Fruit fly (Drosophila melanogaster) whole organism, embryonic: ENCODE results near the gene synr.

Source experiments
- Atf6 ChIP-seq: fragments of 200-800 bp; sonication (Bioruptor generic); IDR thresholded peaks from 2 replicates; pipeline ENCODE4 v1.3.6; 2022; ENCODE audit warnings: missing biosample characterization, missing genetic modification characterization
- CG10321 ChIP-seq: fragments of 200-800 bp; sonication (Bioruptor generic); IDR thresholded peaks from 2 replicates; pipeline ENCODE4 v1.3.6; 2022; ENCODE audit warnings: missing biosample characterization, missing genetic modification characterization
- CG11695 ChIP-seq: fragments of 200-800 bp; sonication (Bioruptor generic); IDR thresholded peaks from 3 replicates; pipeline ENCODE4 v1.3.6; 2022; ENCODE audit warnings: missing biosample characterization, missing genetic modification characterization
- CG17328 ChIP-seq: fragments of 200-800 bp; sonication (Bioruptor generic); IDR thresholded peaks from 2 replicates; pipeline ENCODE4 v1.3.6; 2022; ENCODE audit warnings: missing biosample characterization, missing genetic modification characterization
- CG17568 ChIP-seq: fragments of 200-800 bp; sonication (Bioruptor generic); optimal IDR thresholded peaks from 2 replicates; lab custom pipeline; 2018; ENCODE audit warnings: missing biosample characterization, mild to moderate bottlenecking, missing genetic modification characterization, moderate library complexity
- CG18262 ChIP-seq: fragments of 200-800 bp; optimal IDR thresholded peaks from 3 replicates; lab custom pipeline; 2019; ENCODE audit warnings: missing biosample characterization, mild to moderate bottlenecking, missing genetic modification characterization, moderate library complexity
- CG2875 ChIP-seq: fragments of 200-800 bp; sonication (Bioruptor generic); optimal IDR thresholded peaks from 2 replicates; lab custom pipeline; 2017; ENCODE audit warnings: missing biosample characterization, mild to moderate bottlenecking, missing genetic modification characterization, missing genetic modification reagents
- CG3163 ChIP-seq: fragments of 200-800 bp; sonication (Bioruptor generic); optimal IDR thresholded peaks from 3 replicates; lab custom pipeline; 2016; ENCODE audit warnings: missing biosample characterization, missing genetic modification characterization
- CG34376 ChIP-seq: fragments of 200-800 bp; sonication (Bioruptor generic); optimal IDR thresholded peaks from 2 replicates; lab custom pipeline; 2018; ENCODE audit warnings: missing biosample characterization, mild to moderate bottlenecking, missing genetic modification characterization
- CG7745 ChIP-seq: fragments of 200-800 bp; sonication (Bioruptor generic); optimal IDR thresholded peaks from 2 replicates; lab custom pipeline; 2018; ENCODE audit warnings: missing biosample characterization, mild to moderate bottlenecking, missing genetic modification characterization, moderate library complexity
- CG7839 ChIP-seq: fragments of 200-800 bp; sonication (Bioruptor generic); optimal IDR thresholded peaks from 3 replicates; lab custom pipeline; 2018; ENCODE audit warnings: missing biosample characterization, mild to moderate bottlenecking, missing genetic modification characterization, moderate library complexity
- CG8924 ChIP-seq: fragments of 200-800 bp; optimal IDR thresholded peaks from 3 replicates; lab custom pipeline; 2019; ENCODE audit warnings: missing biosample characterization, mild to moderate bottlenecking, missing genetic modification characterization, moderate library complexity
- CG9817 ChIP-seq: fragments of 200-800 bp; sonication (Bioruptor generic); optimal IDR thresholded peaks from 2 replicates; lab custom pipeline; 2018; ENCODE audit warnings: missing biosample characterization, mild to moderate bottlenecking, missing genetic modification characterization, moderate library complexity
- D ChIP-seq, 2 experiments: fragments of 200-800 bp in 1 of 2; fragments of >200 bp in 1 of 2; sonication (Bioruptor generic) in 1 of 2; optimal IDR thresholded peaks; 2 replicates in 1 of 2; 3 replicates in 1 of 2; lab custom pipeline; 2017; ENCODE audit warnings: mild to moderate bottlenecking in 1 of 2, missing biosample characterization in 1 of 2, missing genetic modification characterization in 1 of 2, missing genetic modification reagents in 1 of 2
- GATAe ChIP-seq: fragments of 200-800 bp; sonication (Bioruptor generic); conservative IDR thresholded peaks from 2 replicates; pipeline ENCODE4 v1.3.6; 2022; ENCODE audit warnings: missing biosample characterization, missing genetic modification characterization
- HmgZ ChIP-seq: fragments of 200-800 bp; sonication (Bioruptor generic); optimal IDR thresholded peaks from 2 replicates; lab custom pipeline; 2018; ENCODE audit warnings: missing biosample characterization, mild to moderate bottlenecking, missing genetic modification characterization
- Kr ChIP-seq: fragments of 200-800 bp; sonication (Bioruptor generic); optimal IDR thresholded peaks from 2 replicates; lab custom pipeline; 2017; ENCODE audit warnings: missing biosample characterization, mild to moderate bottlenecking, missing genetic modification characterization
- Med ChIP-seq: fragments of 200-800 bp; sonication (Bioruptor generic); peaks from one replicate; lab custom pipeline; 2016; ENCODE audit warnings: missing biosample characterization, missing genetic modification characterization, mild to moderate bottlenecking, inconsistent platforms, moderate library complexity
- Nf-YB ChIP-seq: fragments of 200-800 bp; sonication (Bioruptor generic); optimal IDR thresholded peaks from 3 replicates; lab custom pipeline; 2019; ENCODE audit warnings: missing biosample characterization, mild to moderate bottlenecking, missing genetic modification characterization, moderate library complexity
- Sox100B ChIP-seq: fragments of 200-800 bp; sonication (Bioruptor generic); optimal IDR thresholded peaks from 3 replicates; lab custom pipeline; 2018; ENCODE audit warnings: missing biosample characterization, mild to moderate bottlenecking, missing genetic modification characterization
- Spps ChIP-seq: fragments of 200-800 bp; sonication (Bioruptor generic); optimal IDR thresholded peaks from 2 replicates; lab custom pipeline; 2018; ENCODE audit warnings: missing biosample characterization, mild to moderate bottlenecking, missing genetic modification characterization
- Xrp1 ChIP-seq: fragments of 200-800 bp; sonication (Bioruptor generic); IDR thresholded peaks from 2 replicates; pipeline ENCODE4 v1.3.6; 2022; ENCODE audit warnings: missing biosample characterization, missing genetic modification characterization
- corto ChIP-seq: fragments of 200-800 bp; sonication (Bioruptor generic); optimal IDR thresholded peaks from 2 replicates; lab custom pipeline; 2016; ENCODE audit warnings: missing biosample characterization, mild to moderate bottlenecking, missing genetic modification characterization, moderate library complexity
- esg ChIP-seq: fragments of 200-800 bp; sonication (Bioruptor generic); conservative IDR thresholded peaks from 2 replicates; pipeline ENCODE4 v1.3.6; 2022; ENCODE audit warnings: missing biosample characterization, missing genetic modification characterization
- eyg ChIP-seq: fragments of 200-800 bp; sonication (Bioruptor generic); optimal IDR thresholded peaks from 3 replicates; lab custom pipeline; 2016; ENCODE audit warnings: missing biosample characterization, missing genetic modification characterization
- grn ChIP-seq: fragments of 200-800 bp; sonication (Bioruptor generic); optimal IDR thresholded peaks from 3 replicates; lab custom pipeline; 2017; ENCODE audit warnings: missing biosample characterization, missing genetic modification characterization
- hb ChIP-seq: fragments of 200-800 bp; sonication (Bioruptor generic); IDR thresholded peaks from 3 replicates; pipeline ENCODE4 v1.3.6; 2022; ENCODE audit warnings: missing biosample characterization, missing genetic modification characterization; ENCODE audit not compliant: partially characterized antibody
- lilli ChIP-seq: fragments of 200-800 bp; sonication (Bioruptor generic); optimal IDR thresholded peaks from 3 replicates; lab custom pipeline; 2016; ENCODE audit warnings: missing biosample characterization, missing genetic modification characterization
- mam ChIP-seq: fragments of 200-800 bp; sonication (Bioruptor generic); optimal IDR thresholded peaks from 3 replicates; lab custom pipeline; 2016; ENCODE audit warnings: missing biosample characterization, missing genetic modification characterization
- mirr ChIP-seq: fragments of 200-800 bp; sonication (Bioruptor generic); optimal IDR thresholded peaks from 3 replicates; lab custom pipeline; 2018; ENCODE audit warnings: missing biosample characterization, mild to moderate bottlenecking, missing genetic modification characterization
- nmo ChIP-seq: fragments of 200-800 bp; sonication (Bioruptor generic); optimal IDR thresholded peaks from 2 replicates; lab custom pipeline; 2018; ENCODE audit warnings: missing biosample characterization, mild to moderate bottlenecking, missing genetic modification characterization, moderate library complexity
- onecut ChIP-seq: fragments of 200-800 bp; sonication (Bioruptor generic); IDR thresholded peaks from 2 replicates; pipeline ENCODE4 v1.3.6; 2022; ENCODE audit warnings: missing biosample characterization, missing genetic modification characterization
- peb ChIP-seq: fragments of 200-800 bp; sonication (Bioruptor generic); IDR thresholded peaks from 2 replicates; pipeline ENCODE4 v1.3.6; 2022; ENCODE audit warnings: missing biosample characterization, missing genetic modification characterization
- prd ChIP-seq, 3 experiments: fragments of >200 bp in 2 of 3; fragments of 200-800 bp in 1 of 3; sonication (Bioruptor generic) in 1 of 3; optimal IDR thresholded peaks in 2 of 3; IDR thresholded peaks in 1 of 3; 2 replicates in 2 of 3; 3 replicates in 1 of 3; pipeline versions ENCODE4 v1.3.6 to Lab custom; 2017 to 2022; ENCODE audit warnings: missing biosample characterization in 1 of 3, missing genetic modification characterization in 1 of 3
- rib ChIP-seq: fragments of 200-800 bp; sonication (Bioruptor generic); IDR thresholded peaks from 2 replicates; pipeline ENCODE4 v1.3.6; 2022; ENCODE audit warnings: missing biosample characterization, missing genetic modification characterization
- sd ChIP-seq: fragments of 200-800 bp; sonication (Bioruptor generic); optimal IDR thresholded peaks from 3 replicates; lab custom pipeline; 2018; ENCODE audit warnings: missing biosample characterization, mild to moderate bottlenecking, missing genetic modification characterization, moderate library complexity
- wor ChIP-seq: fragments of 200-800 bp; sonication (Bioruptor generic); IDR thresholded peaks from 2 replicates; pipeline ENCODE4 v1.3.6; 2022; ENCODE audit warnings: missing biosample characterization, missing genetic modification characterization

Gene synr

dm6 chr2L:4893612-4894011 is 48.9 kb upstream of the synr start (continued):
- no peak for TF ChIP-seq hb (GFP tag; lab: Robert Waterston, UW)
- no peak for TF ChIP-seq CG34376 (GFP tag; lab: Kevin White, UChicago)
- no peak for TF ChIP-seq CG9817 (tag; lab: Kevin White, UChicago)
- no peak for TF ChIP-seq CG10321 (GFP tag; lab: Robert Waterston, UW)
- no peak for TF ChIP-seq CG3163
- no peak for TF ChIP-seq CG7745 (tag; lab: Kevin White, UChicago)
- no peak for TF ChIP-seq rib (GFP tag; lab: Robert Waterston, UW)
- no peak for TF ChIP-seq eyg (GFP tag; lab: Kevin White, UChicago)
- peak; percentile 9 for TF ChIP-seq sd (tag; lab: Kevin White, UChicago)
- TF ChIP-seq corto (GFP tag; lab: Kevin White, UChicago), result no peak
- no peak for TF ChIP-seq CG17328
- TF ChIP-seq onecut (GFP tag; lab: Robert Waterston, UW), result no peak
- TF ChIP-seq mirr (GFP tag; lab: Kevin White, UChicago), result peak; percentile 30
- no peak for TF ChIP-seq CG18262 (tag; lab: Kevin White, UChicago)
- no peak for TF ChIP-seq D (optimal IDR thresholded peaks at IDR 0.05; lab: Kevin White, UChicago)
- no peak for TF ChIP-seq D (GFP tag; optimal IDR thresholded peaks at IDR 0.05; lab: Kevin White, UChicago)
- no peak for TF ChIP-seq peb
- TF ChIP-seq lilli (GFP tag; lab: Kevin White, UChicago), result no peak
- no peak for TF ChIP-seq CG8924 (tag; lab: Kevin White, UChicago)
- TF ChIP-seq wor (GFP tag; lab: Robert Waterston, UW), result no peak
- TF ChIP-seq grn (GFP tag; lab: Kevin White, UChicago), result peak; percentile 81
- TF ChIP-seq CG7839 (tag; lab: Kevin White, UChicago), result no peak
- no peak for TF ChIP-seq Spps
- no peak for TF ChIP-seq Kr (GFP tag; lab: Kevin White, UChicago)
- TF ChIP-seq Sox100B (GFP tag; lab: Kevin White, UChicago), result no peak
- no peak for TF ChIP-seq prd (optimal IDR thresholded peaks at IDR 0.05; lab: Kevin White, UChicago)
- no peak for TF ChIP-seq prd (GFP tag; IDR thresholded peaks at IDR 0.05; lab: Robert Waterston, UW)
- TF ChIP-seq HmgZ (tag; lab: Kevin White, UChicago), result no peak
- TF ChIP-seq mam (GFP tag; lab: Kevin White, UChicago), result no peak
- no peak for TF ChIP-seq Xrp1 (GFP tag; lab: Robert Waterston, UW)
- TF ChIP-seq nmo (GFP tag; lab: Kevin White, UChicago), result no peak
- no peak for TF ChIP-seq CG11695
- TF ChIP-seq CG17568 (GFP tag; lab: Kevin White, UChicago), result no peak
- no peak for TF ChIP-seq esg
- no peak for TF ChIP-seq CG2875 (GFP tag; lab: Kevin White, UChicago)
- TF ChIP-seq GATAe (GFP tag; lab: Robert Waterston, UW), result peak; percentile 33; the same call in 1 of the 2 replicates
- TF ChIP-seq, all 482 proteins: peak for 9

- TF ChIP-seq Atf6 (no peak), Nf-YB (peak; percentile 6), Med (GFP tag; lab: Kevin White, UChicago) (peak; percentile 14)
These were observed 46.6 kb upstream of the synr start for dm6 chr2L:4895902-4896301.
